Worm (Caenorhabditis elegans): Measurements from ENCODE around the gene R05D3.3.

ce11 chrIII:8320183-8320582 lies 43.6 kb upstream of the R05D3.3 start, which contains the start of gene F10E9.10:
- TF ChIP-seq snpc-4 (tag; optimal IDR thresholded peaks at IDR 0.05): no peak
- TF ChIP-seq lin-13 (tag; optimal IDR thresholded peaks at IDR 0.05): no peak
- TF ChIP-seq nhr-28 (tag; optimal IDR thresholded peaks at IDR 0.05): no peak
- TF ChIP-seq ceh-39 (tag; optimal IDR thresholded peaks at IDR 0.05): no peak
- no peak for TF ChIP-seq mab-5 (tag; optimal IDR thresholded peaks at IDR 0.05)

All from whole organism, mixed stage, embryonic.